Worm (Caenorhabditis elegans): ENCODE data around the gene ZK1248.4.

DNA sequence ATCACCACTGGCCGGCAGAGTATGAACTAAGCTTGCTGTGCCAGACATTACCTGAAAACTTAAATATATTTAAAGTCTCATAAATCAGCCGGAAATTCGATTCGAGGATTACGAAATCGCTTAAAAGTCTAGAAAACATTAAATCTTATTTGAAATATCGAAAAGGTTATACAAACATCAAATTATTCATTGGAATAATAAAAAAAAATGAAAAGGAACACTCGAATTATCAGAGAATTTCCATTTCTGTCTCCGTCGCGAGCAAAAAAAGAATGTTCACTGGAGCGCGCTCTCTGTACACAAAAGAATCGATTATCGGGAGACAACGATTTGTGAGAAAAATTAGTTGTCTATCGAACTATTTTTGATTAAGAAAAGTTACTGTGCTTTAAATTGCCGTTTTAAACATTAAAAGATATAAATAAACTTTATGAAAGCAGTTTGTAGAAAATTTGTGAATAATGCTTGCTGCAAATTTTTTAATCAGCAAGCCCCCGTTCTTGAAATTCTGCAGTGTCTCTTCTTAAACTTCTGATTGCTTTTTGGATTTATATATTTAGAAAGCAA lies 17.8 kb downstream of the ZK1248.4 start, which contains the start of gene fzo-1:
- TF ChIP-seq flt-1 (GFP tag; IDR thresholded peaks at IDR 0.05) (no peak), tra-4 (tag; optimal IDR thresholded peaks at IDR 0.05) (peak; percentile 14), sea-1 (GFP tag; conservative IDR thresholded peaks at IDR 0.05) (no peak), hmbx-1 (tag; optimal IDR thresholded peaks at IDR 0.05) (no peak), B0310.2 (tag; optimal IDR thresholded peaks at IDR 0.05) (peak; percentile 21), ama-1 (optimal IDR thresholded peaks at IDR 0.05) (no peak)

Data from whole organism, early embryonic.